Worm (Caenorhabditis elegans): ENCODE measurements around the gene srx-118.

DNA sequence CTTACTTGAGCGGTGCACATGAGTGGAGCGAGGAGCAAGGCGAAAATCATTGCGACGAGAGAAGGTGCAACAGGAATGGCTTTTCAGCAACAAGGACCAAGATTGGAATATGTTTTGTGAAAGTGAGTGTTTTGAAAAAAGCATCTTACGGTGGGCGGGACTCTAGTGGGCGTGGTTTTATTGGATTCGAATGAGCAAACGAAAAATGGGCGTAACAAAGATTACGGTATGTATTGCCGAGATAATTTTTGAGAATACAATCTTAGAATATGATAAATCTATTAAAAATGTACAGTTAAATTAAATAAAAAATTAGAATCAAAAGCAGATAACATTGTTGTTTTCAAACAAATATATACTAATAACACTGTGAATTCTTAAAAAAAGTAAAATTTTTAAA is 34.6 kb downstream of the srx-118 start, which contains the start of gene F49C5.12:
- TF ChIP-seq jun-1 (tag; optimal IDR thresholded peaks at IDR 0.05) (no peak), daf-19 (GFP tag; conservative IDR thresholded peaks at IDR 0.05) (no peak), fkh-10 (GFP tag; optimal IDR thresholded peaks at IDR 0.05) (no peak), mdl-1 (tag; optimal IDR thresholded peaks at IDR 0.05) (no peak), ceh-28 (tag; optimal IDR thresholded peaks at IDR 0.05) (no peak), rbr-2 (tag; optimal IDR thresholded peaks at IDR 0.05) (no peak), lin-15B (tag; optimal IDR thresholded peaks at IDR 0.05) (no peak), lin-13 (GFP tag; optimal IDR thresholded peaks at IDR 0.05) (no peak), zip-11 (GFP tag; IDR thresholded peaks at IDR 0.05) (no peak), ces-1 (GFP tag; optimal IDR thresholded peaks at IDR 0.05) (no peak), daf-12 (tag; optimal IDR thresholded peaks at IDR 0.05) (no peak), ZK546.5 (tag; optimal IDR thresholded peaks at IDR 0.05) (no peak), nhr-11 (tag; optimal IDR thresholded peaks at IDR 0.05) (no peak), lin-39 (tag; optimal IDR thresholded peaks at IDR 0.05) (no peak)

Measured in whole organism, L4 larva.